Worm (Caenorhabditis elegans) whole organism, L2 larva: ENCODE data around the gene ttr-50.

Experiments
- C34F6.9 ChIP-seq: fragments of 150-350 bp; optimal IDR thresholded peaks from 2 replicates; lab custom pipeline; 2014; ENCODE audit warnings: missing biosample characterization, missing genetic modification characterization
- F13H6.1 ChIP-seq: sonication (generic microtip); optimal IDR thresholded peaks from 2 replicates; lab custom pipeline; 2016; ENCODE audit warnings: missing genetic modification characterization, missing compliant biosample characterization
- R02D3.7 ChIP-seq: fragments of 150-350 bp; optimal IDR thresholded peaks from 2 replicates; lab custom pipeline; 2014; ENCODE audit warnings: missing biosample characterization, missing genetic modification characterization
- Y55F3AM.14 ChIP-seq: fragments of 200-800 bp; sonication (Bioruptor generic); optimal IDR thresholded peaks from 2 replicates; lab custom pipeline; 2018; ENCODE audit warnings: mild to moderate bottlenecking, missing genetic modification characterization, missing compliant biosample characterization
- ZK546.5 ChIP-seq: sonication (generic microtip); optimal IDR thresholded peaks from 2 replicates; lab custom pipeline; 2017; ENCODE audit warnings: missing biosample characterization, missing genetic modification characterization
- ceh-16 ChIP-seq: fragments of 150-350 bp; optimal IDR thresholded peaks from 2 replicates; lab custom pipeline; 2014; ENCODE audit warnings: missing biosample characterization, missing genetic modification characterization
- dmd-4 ChIP-seq: sonication (generic microtip); optimal IDR thresholded peaks from 2 replicates; lab custom pipeline; 2017; ENCODE audit warnings: missing biosample characterization, missing genetic modification characterization
- elt-1 ChIP-seq: fragments of 150-350 bp; optimal IDR thresholded peaks from 2 replicates; lab custom pipeline; 2014; ENCODE audit warnings: missing biosample characterization, missing genetic modification characterization
- elt-3 ChIP-seq: sonication (generic microtip); optimal IDR thresholded peaks from 2 replicates; lab custom pipeline; 2017; ENCODE audit warnings: missing biosample characterization, missing genetic modification characterization
- fos-1 ChIP-seq: fragments of 150-350 bp; optimal IDR thresholded peaks from 2 replicates; lab custom pipeline; 2014; ENCODE audit warnings: missing biosample characterization, missing genetic modification characterization
- gmeb-1 ChIP-seq: fragments of 150-350 bp; optimal IDR thresholded peaks from 2 replicates; lab custom pipeline; 2014; ENCODE audit warnings: missing biosample characterization, missing genetic modification characterization
- lin-11 ChIP-seq: fragments of 150-350 bp; sonication (generic microtip); optimal IDR thresholded peaks from 2 replicates; lab custom pipeline; 2014; ENCODE audit warnings: missing biosample characterization, missing genetic modification characterization, inconsistent platforms, mixed read lengths
- lin-13 ChIP-seq: fragments of 150-350 bp; optimal IDR thresholded peaks from 2 replicates; lab custom pipeline; 2014; ENCODE audit warnings: missing biosample characterization, missing genetic modification reagents, missing genetic modification characterization
- lsy-2 ChIP-seq, 2 experiments: fragments of 150-350 bp in 1 of 2; sonication (generic microtip) in 1 of 2; optimal IDR thresholded peaks; 2 replicates each; lab custom pipeline; 2014 to 2017; ENCODE audit warnings: missing biosample characterization in 2 of 2, missing genetic modification characterization in 2 of 2
- mab-5 ChIP-seq: fragments of 150-350 bp; optimal IDR thresholded peaks from 2 replicates; lab custom pipeline; 2014; ENCODE audit warnings: missing biosample characterization, missing genetic modification characterization
- mbf-1 ChIP-seq: sonication (generic microtip); optimal IDR thresholded peaks from 2 replicates; lab custom pipeline; 2017; ENCODE audit warnings: missing biosample characterization, missing genetic modification characterization
- mdl-1 ChIP-seq, 2 experiments: fragments of 150-350 bp in 1 of 2; sonication (generic microtip) in 1 of 2; optimal IDR thresholded peaks; 2 replicates each; lab custom pipeline; 2017; ENCODE audit warnings: missing biosample characterization in 2 of 2, missing genetic modification characterization in 2 of 2
- nhr-12 ChIP-seq: fragments of 150-350 bp; optimal IDR thresholded peaks from 2 replicates; lab custom pipeline; 2014; ENCODE audit warnings: missing biosample characterization, missing genetic modification characterization
- nhr-129 ChIP-seq: fragments of 150-350 bp; optimal IDR thresholded peaks from 2 replicates; lab custom pipeline; 2014; ENCODE audit warnings: missing biosample characterization, missing genetic modification characterization
- nhr-237 ChIP-seq: fragments of 150-350 bp; optimal IDR thresholded peaks from 2 replicates; lab custom pipeline; 2014; ENCODE audit warnings: missing biosample characterization, missing genetic modification characterization
- nhr-25 ChIP-seq: fragments of 150-350 bp; sonication (generic microtip); optimal IDR thresholded peaks from 3 replicates; lab custom pipeline; 2014; ENCODE audit warnings: missing biosample characterization, missing genetic modification characterization
- nhr-6 ChIP-seq: fragments of 150-350 bp; optimal IDR thresholded peaks from 2 replicates; lab custom pipeline; 2014; ENCODE audit warnings: missing biosample characterization, missing genetic modification characterization
- peb-1 ChIP-seq: fragments of 150-350 bp; optimal IDR thresholded peaks from 2 replicates; lab custom pipeline; 2014; ENCODE audit warnings: missing biosample characterization, missing genetic modification characterization
- sem-4 ChIP-seq: fragments of 150-350 bp; optimal IDR thresholded peaks from 2 replicates; lab custom pipeline; 2014; ENCODE audit warnings: missing biosample characterization, missing genetic modification reagents, missing genetic modification characterization
- skn-1 ChIP-seq: sonication (generic microtip); optimal IDR thresholded peaks from 2 replicates; lab custom pipeline; 2017; ENCODE audit warnings: missing biosample characterization, missing genetic modification characterization
- sma-9 ChIP-seq, 2 experiments: fragments of 150-350 bp in 1 of 2; sonication (generic microtip) in 1 of 2; optimal IDR thresholded peaks; 2 replicates each; lab custom pipeline; 2014 to 2016; ENCODE audit warnings: missing genetic modification characterization in 2 of 2, mild to moderate bottlenecking in 1 of 2, missing biosample characterization in 1 of 2, missing compliant biosample characterization in 1 of 2, missing genetic modification reagents in 1 of 2, moderate library complexity in 1 of 2
- snpc-4 ChIP-seq: fragments of 150-350 bp; optimal IDR thresholded peaks from 2 replicates; lab custom pipeline; 2014; ENCODE audit warnings: missing biosample characterization, missing genetic modification characterization
- unc-39 ChIP-seq: fragments of 150-350 bp; optimal IDR thresholded peaks from 2 replicates; lab custom pipeline; 2014; ENCODE audit warnings: missing biosample characterization, missing genetic modification characterization
- unc-55 ChIP-seq: fragments of 150-350 bp; sonication (generic microtip); optimal IDR thresholded peaks from 3 replicates; lab custom pipeline; 2014; ENCODE audit warnings: missing biosample characterization, missing genetic modification reagents, missing genetic modification characterization
- unc-62 ChIP-seq: fragments of 150-350 bp; optimal IDR thresholded peaks from 2 replicates; lab custom pipeline; 2014; ENCODE audit warnings: missing biosample characterization, missing genetic modification reagents, missing genetic modification characterization
- ztf-1 ChIP-seq: fragments of 200-800 bp; sonication (Bioruptor generic); conservative IDR thresholded peaks from 2 replicates; pipeline ENCODE4 v1.3.6; 2022; ENCODE audit warnings: missing genetic modification characterization, missing compliant biosample characterization
- ztf-11 ChIP-seq: sonication (generic microtip); optimal IDR thresholded peaks from 2 replicates; lab custom pipeline; 2017; ENCODE audit warnings: missing biosample characterization, missing genetic modification characterization
- ztf-4 ChIP-seq: fragments of 150-350 bp; optimal IDR thresholded peaks from 2 replicates; lab custom pipeline; 2014; ENCODE audit warnings: missing biosample characterization, missing genetic modification characterization

The ttr-50 gene

DNA sequence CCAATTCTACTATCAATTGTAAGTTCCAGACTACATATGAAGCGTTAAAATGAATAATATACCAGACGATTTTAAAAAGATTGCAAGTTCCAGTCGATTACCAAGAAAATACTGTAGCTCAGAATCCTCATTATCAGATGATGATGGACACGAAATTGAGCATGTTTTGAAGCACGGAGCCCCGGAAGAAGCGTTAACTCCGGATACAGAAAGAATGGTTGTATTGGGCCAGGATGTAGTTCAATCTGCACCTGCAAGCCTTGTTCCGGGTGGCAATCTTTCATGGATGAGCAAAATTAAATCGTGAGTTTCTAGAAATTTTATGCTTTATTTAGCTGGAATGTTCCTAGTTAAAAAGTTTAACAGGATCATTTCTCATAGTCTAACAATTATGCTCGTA is 27.2 kb upstream of the ttr-50 start, which contains the start of gene atg-4.2:
TSS of gene atg-4.2 (plus strand) at position 24 of the 400 bp plus-strand sequence.
- TF ChIP-seq ztf-4 (no peak), skn-1 (tag; lab: Kevin White, UChicago) (no peak), sma-9 (GFP tag; optimal IDR thresholded peaks at IDR 0.05; lab: Kevin White, UChicago) (no peak), sma-9 (tag; optimal IDR thresholded peaks at IDR 0.05; lab: Kevin White, UChicago) (no peak), unc-55 (GFP tag; lab: Kevin White, UChicago) (no peak), elt-3 (tag; lab: Kevin White, UChicago) (no peak), elt-1 (no peak), nhr-129 (tag; lab: Kevin White, UChicago) (no peak), snpc-4 (tag; lab: Kevin White, UChicago) (no peak), gmeb-1 (tag; lab: Kevin White, UChicago) (no peak), peb-1 (tag; lab: Kevin White, UChicago) (no peak), mdl-1 (tag; optimal IDR thresholded peaks at IDR 0.05; lab: Kevin White, UChicago) (no peak), sem-4 (tag; lab: Kevin White, UChicago) (no peak), lsy-2 (tag; optimal IDR thresholded peaks at IDR 0.05; lab: Kevin White, UChicago) (no peak)

- TF ChIP-seq elt-1 (no peak), peb-1 (tag; lab: Kevin White, UChicago) (no peak), mab-5 (tag; lab: Kevin White, UChicago) (no peak), nhr-237 (tag; lab: Kevin White, UChicago) (no peak), unc-62 (GFP tag; lab: Kevin White, UChicago) (no peak), C34F6.9 (no peak), fos-1 (tag; lab: Kevin White, UChicago) (no peak), snpc-4 (tag; lab: Kevin White, UChicago) (no peak), mbf-1 (tag; lab: Kevin White, UChicago) (no peak)
Observed at ce11 chrIV:11665010-11665409, 24.2 kb upstream of the ttr-50 start, which contains the start of gene ZK809.9. Gene ZK809.9 (plus strand): TSS chrIV:11665310.

- TF ChIP-seq nhr-25 (tag; lab: Kevin White, UChicago), result no peak
- TF ChIP-seq peb-1 (tag; lab: Kevin White, UChicago), result no peak
- TF ChIP-seq elt-3 (tag; lab: Kevin White, UChicago), result no peak
- no peak for TF ChIP-seq R02D3.7
- no peak for TF ChIP-seq ztf-1 (GFP tag; lab: Robert Waterston, UW)
- TF ChIP-seq nhr-6 (tag; lab: Kevin White, UChicago), result no peak
- TF ChIP-seq mab-5 (tag; lab: Kevin White, UChicago), result no peak
- no peak for TF ChIP-seq unc-39 (tag; lab: Kevin White, UChicago)
- TF ChIP-seq dmd-4, result no peak
- TF ChIP-seq unc-62 (GFP tag; lab: Kevin White, UChicago), result no peak
- TF ChIP-seq lsy-2 (tag; optimal IDR thresholded peaks at IDR 0.05; lab: Kevin White, UChicago), result no peak
- TF ChIP-seq nhr-12 (tag; lab: Kevin White, UChicago), result no peak
- no peak for TF ChIP-seq sem-4 (tag; lab: Kevin White, UChicago)
- no peak for TF ChIP-seq F13H6.1
- TF ChIP-seq ZK546.5 (tag; lab: Kevin White, UChicago), result no peak
- TF ChIP-seq lin-13 (GFP tag; lab: Kevin White, UChicago), result no peak
- no peak for TF ChIP-seq mbf-1 (tag; lab: Kevin White, UChicago)
- no peak for TF ChIP-seq ztf-11
- TF ChIP-seq, all 48 proteins: peak for 0
Observed at ce11 chrIV:11659794-11660312, 19.0 kb upstream of the ttr-50 start, which contains the start of gene ZK792.1. Gene ZK792.1 (plus strand): TSS chrIV:11659844.

ce11 chrIV:11656144-11656780 is 15.4 kb upstream of the ttr-50 start, which contains the start of gene ZK809.5:
Gene ZK809.5 (plus strand): TSS chrIV:11656730.
- TF ChIP-seq Y55F3AM.14 (no peak), ceh-16 (tag; lab: Kevin White, UChicago) (no peak), unc-55 (GFP tag; lab: Kevin White, UChicago) (peak; percentile 37), elt-3 (tag; lab: Kevin White, UChicago) (no peak), lsy-2 (tag; optimal IDR thresholded peaks at IDR 0.05; lab: Kevin White, UChicago) (peak in 1 of 2 experiments; percentile 23), unc-39 (tag; lab: Kevin White, UChicago) (no peak), lin-11 (peak; percentile 16), dmd-4 (no peak), nhr-12 (tag; lab: Kevin White, UChicago) (no peak)
